Worm (Caenorhabditis elegans): ENCODE results near the gene F41C3.2.

The F41C3.2 gene

ce11 chrII:4793320-4793719, 43.6 kb downstream of the F41C3.2 start:
- no peak for TF ChIP-seq nhr-237 (tag; optimal IDR thresholded peaks at IDR 0.05)
- TF ChIP-seq nhr-77 (tag; optimal IDR thresholded peaks at IDR 0.05) = no peak
- TF ChIP-seq ceh-9 (tag; optimal IDR thresholded peaks at IDR 0.05) = no peak
- TF ChIP-seq mdl-1 (tag; optimal IDR thresholded peaks at IDR 0.05) = no peak
- no peak for TF ChIP-seq ceh-16 (tag; optimal IDR thresholded peaks at IDR 0.05)
- TF ChIP-seq hmg-11 (tag; optimal IDR thresholded peaks at IDR 0.05) = no peak
- TF ChIP-seq nhr-67 (tag; optimal IDR thresholded peaks at IDR 0.05) = no peak
- no peak for TF ChIP-seq egl-5 (tag; optimal IDR thresholded peaks at IDR 0.05)
- TF ChIP-seq unc-39 (tag; optimal IDR thresholded peaks at IDR 0.05) = no peak
- no peak for TF ChIP-seq ama-1 (optimal IDR thresholded peaks at IDR 0.05)
- no peak for TF ChIP-seq ceh-82 (tag; optimal IDR thresholded peaks at IDR 0.05)
- no peak for TF ChIP-seq lin-39 (tag; optimal IDR thresholded peaks at IDR 0.05)
- no peak for TF ChIP-seq aly-2 (tag; optimal IDR thresholded peaks at IDR 0.05)
- no peak for TF ChIP-seq pqm-1 (tag; optimal IDR thresholded peaks at IDR 0.05)
- TF ChIP-seq nfya-1 (tag; optimal IDR thresholded peaks at IDR 0.05; ENCODE audit: insufficient read depth) = no peak

DNA sequence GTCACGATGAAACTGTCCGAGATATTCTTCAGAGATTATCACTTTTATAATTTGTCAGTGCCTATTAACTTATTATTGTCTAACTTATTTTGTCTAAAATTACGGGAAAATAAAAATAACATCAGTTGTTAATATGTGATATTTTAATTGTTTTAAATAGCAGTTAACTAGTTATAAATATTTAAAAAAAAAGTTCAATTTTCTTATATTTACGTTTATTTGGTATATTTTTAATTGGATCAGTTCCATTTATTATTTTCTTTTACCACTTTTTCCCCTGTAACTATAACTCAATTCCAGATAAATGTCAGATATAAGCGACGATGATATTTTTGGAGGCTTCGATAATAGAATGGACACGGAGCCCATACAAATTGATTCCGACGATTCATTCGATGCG, 45.7 kb downstream of the F41C3.2 start, which contains the start of gene C33F10.4:
C33F10.4 (plus strand) TSS at position 301 of the 400 bp plus-strand sequence.
- TF ChIP-seq ztf-4 (tag; optimal IDR thresholded peaks at IDR 0.05) (no peak), elt-2 (tag; optimal IDR thresholded peaks at IDR 0.05) (no peak), elt-3 (tag; optimal IDR thresholded peaks at IDR 0.05) (no peak), egl-5 (tag; optimal IDR thresholded peaks at IDR 0.05) (no peak), nhr-12 (tag; optimal IDR thresholded peaks at IDR 0.05) (no peak), pqm-1 (tag; optimal IDR thresholded peaks at IDR 0.05) (no peak), daf-12 (tag; optimal IDR thresholded peaks at IDR 0.05) (no peak), nhr-11 (tag; optimal IDR thresholded peaks at IDR 0.05) (no peak), ZK546.5 (tag; optimal IDR thresholded peaks at IDR 0.05) (no peak)

- TF ChIP-seq ceh-82 (tag; optimal IDR thresholded peaks at IDR 0.05) (no peak), ama-1 (optimal IDR thresholded peaks at IDR 0.05) (no peak), skn-1 (tag; optimal IDR thresholded peaks at IDR 0.05) (no peak), nhr-25 (tag; optimal IDR thresholded peaks at IDR 0.05) (no peak), sea-2 (GFP tag; optimal IDR thresholded peaks at IDR 0.05) (no peak), nhr-76 (tag; optimal IDR thresholded peaks at IDR 0.05) (no peak), ZK546.5 (tag; optimal IDR thresholded peaks at IDR 0.05) (no peak), nhr-23 (tag; optimal IDR thresholded peaks at IDR 0.05) (no peak), ceh-9 (tag; optimal IDR thresholded peaks at IDR 0.05) (no peak), unc-62 (GFP tag; optimal IDR thresholded peaks at IDR 0.05) (no peak), nhr-67 (tag; optimal IDR thresholded peaks at IDR 0.05) (no peak)
Observed at ce11 chrII:4797071-4797470, 47.3 kb downstream of the F41C3.2 start, which contains the start of gene C33F10.14. TSS of gene C33F10.14 (plus strand) at chrII:4797371.

DNA sequence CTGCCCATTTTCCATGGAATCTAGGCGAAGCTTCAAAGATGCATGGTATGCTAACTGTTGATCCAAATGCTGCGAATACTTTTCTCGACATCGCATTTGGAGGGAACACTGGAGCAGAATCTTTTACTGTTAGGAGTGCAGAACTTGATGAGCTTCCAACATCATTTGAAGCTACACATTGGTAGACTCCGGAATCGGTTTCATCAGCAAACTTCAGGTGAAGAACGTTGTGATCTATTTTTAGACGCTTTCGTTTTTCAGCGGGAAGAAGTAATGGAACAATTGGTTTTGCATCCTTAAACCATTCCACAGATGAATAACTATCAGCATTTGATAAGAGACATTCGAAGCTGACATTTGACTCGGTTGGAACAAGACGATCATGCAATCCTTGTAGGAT, 50.8 kb downstream of the F41C3.2 start:
- no peak for TF ChIP-seq nhr-12 (tag; optimal IDR thresholded peaks at IDR 0.05)
- no peak for TF ChIP-seq pha-4 (tag; optimal IDR thresholded peaks at IDR 0.05)
- no peak for TF ChIP-seq elt-3 (tag; optimal IDR thresholded peaks at IDR 0.05)
- TF ChIP-seq elt-1 (tag; optimal IDR thresholded peaks at IDR 0.05) = no peak
- no peak for TF ChIP-seq nhr-11 (tag; optimal IDR thresholded peaks at IDR 0.05)
- no peak for TF ChIP-seq zag-1 (tag; optimal IDR thresholded peaks at IDR 0.05)
- no peak for TF ChIP-seq ama-1 (optimal IDR thresholded peaks at IDR 0.05)
- no peak for TF ChIP-seq nhr-77 (tag; optimal IDR thresholded peaks at IDR 0.05)

Data from whole organism, L3 larva.